Worm (Caenorhabditis elegans) whole organism, young adult: ENCODE data around the gene C33G3.5.

Source experiments
- B0019.2 ChIP-seq: fragments of 200-800 bp; sonication (Bioruptor generic); conservative IDR thresholded peaks from 2 replicates; pipeline ENCODE4 v1.3.6; 2022; ENCODE audit warnings: missing genetic modification reagents, missing genetic modification characterization, missing compliant biosample characterization
- C17E4.6 ChIP-seq: fragments of 200-800 bp; sonication (Bioruptor generic); IDR thresholded peaks from 2 replicates; pipeline ENCODE4 v1.3.6; 2022; ENCODE audit warnings: missing genetic modification reagents, missing genetic modification characterization, missing compliant biosample characterization
- F22D6.2 ChIP-seq: sonication (generic microtip); optimal IDR thresholded peaks from 2 replicates; lab custom pipeline; 2016; ENCODE audit warnings: mild to moderate bottlenecking, missing genetic modification characterization, missing compliant biosample characterization
- F33H1.4 ChIP-seq: fragments of 200-800 bp; sonication (Bioruptor generic); IDR thresholded peaks from 2 replicates; pipeline ENCODE4 v1.3.6; 2022; ENCODE audit warnings: missing genetic modification reagents, missing genetic modification characterization, missing compliant biosample characterization
- F52B5.7 ChIP-seq: sonication (generic microtip); optimal IDR thresholded peaks from 2 replicates; lab custom pipeline; 2016; ENCODE audit warnings: mild to moderate bottlenecking, missing genetic modification characterization, missing compliant biosample characterization
- F57A8.1 ChIP-seq: fragments of 200-800 bp; sonication (Bioruptor generic); optimal IDR thresholded peaks from 2 replicates; lab custom pipeline; 2018; ENCODE audit warnings: mild to moderate bottlenecking, missing genetic modification characterization, moderate library complexity, missing compliant biosample characterization
- F57C9.4 ChIP-seq: sonication (generic microtip); optimal IDR thresholded peaks from 2 replicates; lab custom pipeline; 2017; ENCODE audit warnings: mild to moderate bottlenecking, missing genetic modification characterization, missing compliant biosample characterization
- Y53F4B.3 ChIP-seq: fragments of 200-800 bp; sonication (Bioruptor generic); IDR thresholded peaks from 2 replicates; pipeline ENCODE4 v1.3.6; 2022; ENCODE audit warnings: missing genetic modification reagents, missing genetic modification characterization, missing compliant biosample characterization
- Y56A3A.18 ChIP-seq: fragments of 200-800 bp; sonication (Bioruptor generic); IDR thresholded peaks from 2 replicates; pipeline ENCODE4 v1.3.6; 2022; ENCODE audit warnings: missing genetic modification reagents, missing genetic modification characterization, missing compliant biosample characterization
- Y79H2A.3 ChIP-seq: fragments of 200-800 bp; sonication (Bioruptor generic); conservative IDR thresholded peaks from 2 replicates; pipeline ENCODE4 v1.3.6; 2022; ENCODE audit warnings: missing genetic modification reagents, missing genetic modification characterization, missing compliant biosample characterization
- akir-1 ChIP-seq: fragments of 200-800 bp; sonication (Bioruptor generic); optimal IDR thresholded peaks from 2 replicates; lab custom pipeline; 2018; ENCODE audit warnings: mild to moderate bottlenecking, missing genetic modification characterization, moderate library complexity, missing compliant biosample characterization
- aptf-3 ChIP-seq: fragments of 200-800 bp; sonication (Bioruptor generic); IDR thresholded peaks from 2 replicates; pipeline ENCODE4 v1.3.6; 2022; ENCODE audit warnings: missing genetic modification characterization, missing compliant biosample characterization
- atf-7 ChIP-seq: sonication (generic microtip); optimal IDR thresholded peaks from 2 replicates; lab custom pipeline; 2017; ENCODE audit warnings: mild to moderate bottlenecking, missing genetic modification characterization, missing compliant biosample characterization
- attf-3 ChIP-seq: fragments of 200-800 bp; sonication (Bioruptor generic); conservative IDR thresholded peaks from 2 replicates; pipeline ENCODE4 v1.3.6; 2022; ENCODE audit warnings: missing genetic modification reagents, missing genetic modification characterization, missing compliant biosample characterization
- attf-5 ChIP-seq: fragments of 200-800 bp; sonication (Bioruptor generic); optimal IDR thresholded peaks from 2 replicates; lab custom pipeline; 2018; ENCODE audit warnings: mild to moderate bottlenecking, missing genetic modification characterization, missing compliant biosample characterization
- bed-1 ChIP-seq: fragments of 200-800 bp; sonication (Bioruptor generic); IDR thresholded peaks from 2 replicates; pipeline ENCODE4 v1.3.6; 2022; ENCODE audit warnings: missing genetic modification reagents, missing genetic modification characterization, missing compliant biosample characterization
- bed-2 ChIP-seq: fragments of 200-800 bp; sonication (Bioruptor generic); IDR thresholded peaks from 2 replicates; pipeline ENCODE4 v1.3.6; 2022; ENCODE audit warnings: missing genetic modification reagents, missing genetic modification characterization, missing compliant biosample characterization
- ccch-3 ChIP-seq: fragments of 200-800 bp; sonication (Bioruptor generic); optimal IDR thresholded peaks from 2 replicates; lab custom pipeline; 2018; ENCODE audit warnings: mild to moderate bottlenecking, missing genetic modification characterization, missing compliant biosample characterization
- cebp-1 ChIP-seq, 2 experiments: fragments of 200-800 bp in 1 of 2; sonication (Bioruptor generic) in 1 of 2; sonication (generic microtip) in 1 of 2; IDR thresholded peaks in 1 of 2; optimal IDR thresholded peaks in 1 of 2; 2 replicates each; pipeline versions ENCODE4 v1.3.6 to Lab custom; 2017 to 2022; ENCODE audit warnings: missing compliant biosample characterization in 2 of 2, missing genetic modification characterization in 2 of 2, mild to moderate bottlenecking in 1 of 2, missing genetic modification reagents in 1 of 2, moderate library complexity in 1 of 2
- ceh-27 ChIP-seq: fragments of 200-800 bp; sonication (Bioruptor generic); optimal IDR thresholded peaks from 2 replicates; lab custom pipeline; 2018; ENCODE audit warnings: mild to moderate bottlenecking, missing genetic modification characterization, moderate library complexity, missing compliant biosample characterization
- ceh-79 ChIP-seq: sonication (generic microtip); optimal IDR thresholded peaks from 2 replicates; lab custom pipeline; 2017; ENCODE audit warnings: mild to moderate bottlenecking, missing genetic modification characterization, missing compliant biosample characterization
- egrh-3 ChIP-seq: fragments of 200-800 bp; sonication (Bioruptor generic); IDR thresholded peaks from 2 replicates; pipeline ENCODE4 v1.3.6; 2022; ENCODE audit warnings: missing genetic modification reagents, missing genetic modification characterization, missing compliant biosample characterization
- him-1 ChIP-seq: sonication (generic microtip); optimal IDR thresholded peaks from 2 replicates; lab custom pipeline; 2016; ENCODE audit warnings: missing genotype, missing genetic modification reagents, missing genetic modification characterization, missing compliant biosample characterization
- let-607 ChIP-seq, 2 experiments: fragments of 200-800 bp in 1 of 2; sonication (Bioruptor generic) in 1 of 2; sonication (generic microtip) in 1 of 2; optimal IDR thresholded peaks; 2 replicates each; lab custom pipeline; 2016 to 2018; ENCODE audit warnings: mild to moderate bottlenecking in 2 of 2, missing compliant biosample characterization in 2 of 2, missing genetic modification characterization in 2 of 2, moderate library complexity in 2 of 2, missing genotype in 1 of 2
- lin-35 ChIP-seq, 3 experiments: fragments of 150-350 bp in 2 of 3; sonication (generic microtip) in 1 of 3; optimal IDR thresholded peaks; 2 replicates each; lab custom pipeline; 2014 to 2018; ENCODE audit warnings: missing biosample characterization in 3 of 3, missing genetic modification characterization in 3 of 3, missing genetic modification reagents in 3 of 3
- lin-40 ChIP-seq: sonication (generic microtip); optimal IDR thresholded peaks from 2 replicates; lab custom pipeline; 2016; ENCODE audit warnings: missing genetic modification characterization, mild to moderate bottlenecking, missing compliant biosample characterization, missing genotype, missing genetic modification reagents
- lin-54 ChIP-seq: fragments of 200-800 bp; sonication (Bioruptor generic); optimal IDR thresholded peaks from 2 replicates; lab custom pipeline; 2018; ENCODE audit warnings: mild to moderate bottlenecking, missing genetic modification characterization, missing compliant biosample characterization
- lir-1 ChIP-seq: fragments of 200-800 bp; sonication (Bioruptor generic); conservative IDR thresholded peaks from 2 replicates; pipeline ENCODE4 v1.3.6; 2022; ENCODE audit warnings: missing genetic modification reagents, missing genetic modification characterization, missing compliant biosample characterization
- lsl-1 ChIP-seq: fragments of 200-800 bp; sonication (Bioruptor generic); optimal IDR thresholded peaks from 2 replicates; lab custom pipeline; 2018; ENCODE audit warnings: mild to moderate bottlenecking, missing genetic modification characterization, moderate library complexity, missing compliant biosample characterization
- madf-10 ChIP-seq: sonication (generic microtip); optimal IDR thresholded peaks from 2 replicates; lab custom pipeline; 2016; ENCODE audit warnings: mild to moderate bottlenecking, missing genetic modification characterization, missing compliant biosample characterization
- mcd-1 ChIP-seq: fragments of 200-800 bp; sonication (Bioruptor generic); IDR thresholded peaks from 2 replicates; pipeline ENCODE4 v1.3.6; 2022; ENCODE audit warnings: missing genetic modification reagents, missing genetic modification characterization, missing compliant biosample characterization
- nfya-2 ChIP-seq: fragments of 200-800 bp; sonication (Bioruptor generic); IDR thresholded peaks from 2 replicates; pipeline ENCODE4 v1.3.6; 2022; ENCODE audit warnings: missing genetic modification reagents, missing genetic modification characterization, missing compliant biosample characterization
- nhr-179 ChIP-seq: sonication (generic microtip); optimal IDR thresholded peaks from 2 replicates; lab custom pipeline; 2016; ENCODE audit warnings: mild to moderate bottlenecking, missing genetic modification characterization, missing compliant biosample characterization
- nhr-27 ChIP-seq: fragments of 200-800 bp; sonication (Bioruptor generic); optimal IDR thresholded peaks from 2 replicates; lab custom pipeline; 2018; ENCODE audit warnings: mild to moderate bottlenecking, missing genetic modification characterization, moderate library complexity, missing compliant biosample characterization
- snpc-3.4 ChIP-seq: sonication (generic microtip); optimal IDR thresholded peaks from 2 replicates; lab custom pipeline; 2017; ENCODE audit warnings: missing genetic modification characterization, mild to moderate bottlenecking, missing compliant biosample characterization, antibody characterized with exemption, moderate library complexity, missing genotype, missing genetic modification reagents
- somi-1 ChIP-seq: fragments of 200-800 bp; sonication (Bioruptor generic); optimal IDR thresholded peaks from 2 replicates; lab custom pipeline; 2018; ENCODE audit warnings: mild to moderate bottlenecking, missing genetic modification characterization, missing compliant biosample characterization
- tbp1 ChIP-seq: fragments of 200-800 bp; sonication (Bioruptor generic); optimal IDR thresholded peaks from 2 replicates; lab custom pipeline; 2018; ENCODE audit warnings: mild to moderate bottlenecking, missing genetic modification characterization, missing compliant biosample characterization
- xnd-1 ChIP-seq: sonication (generic microtip); optimal IDR thresholded peaks from 2 replicates; lab custom pipeline; 2016; ENCODE audit warnings: missing genotype, missing genetic modification reagents, missing genetic modification characterization, missing compliant biosample characterization
- zfh-2 ChIP-seq: fragments of 200-800 bp; sonication (Bioruptor generic); conservative IDR thresholded peaks from 2 replicates; pipeline ENCODE4 v1.3.6; 2022; ENCODE audit warnings: missing genetic modification reagents, missing genetic modification characterization, missing compliant biosample characterization
- zim-3 ChIP-seq: sonication (generic microtip); optimal IDR thresholded peaks from 2 replicates; lab custom pipeline; 2017; ENCODE audit warnings: mild to moderate bottlenecking, missing genetic modification characterization, moderate library complexity, missing compliant biosample characterization
- ztf-18 ChIP-seq: sonication (generic microtip); optimal IDR thresholded peaks from 2 replicates; lab custom pipeline; 2016; ENCODE audit warnings: missing genotype, mild to moderate bottlenecking, missing genetic modification characterization, missing compliant biosample characterization
- ztf-22 ChIP-seq: fragments of 200-800 bp; sonication (Bioruptor generic); optimal IDR thresholded peaks from 2 replicates; lab custom pipeline; 2018; ENCODE audit warnings: mild to moderate bottlenecking, missing genetic modification characterization, moderate library complexity, missing compliant biosample characterization
- ztf-26 ChIP-seq: sonication (generic microtip); optimal IDR thresholded peaks from 2 replicates; lab custom pipeline; 2017; ENCODE audit warnings: missing genetic modification characterization, missing compliant biosample characterization
- ztf-28 ChIP-seq: fragments of 200-800 bp; sonication (Bioruptor generic); IDR thresholded peaks from 2 replicates; pipeline ENCODE4 v1.3.6; 2022; ENCODE audit warnings: missing genetic modification reagents, missing genetic modification characterization, missing compliant biosample characterization
- ztf-6 ChIP-seq: fragments of 200-800 bp; sonication (Bioruptor generic); IDR thresholded peaks from 2 replicates; pipeline ENCODE4 v1.3.6; 2022; ENCODE audit warnings: missing genetic modification reagents, missing genetic modification characterization, missing compliant biosample characterization

C33G3.5 gene

ce11 chrX:14113347-14113746, 34.9 kb upstream of the C33G3.5 start, which contains the start of gene nhr-281:
Gene nhr-281 (minus strand): TSS chrX:14113447.
- TF ChIP-seq zim-3 (tag; lab: Kevin White, UChicago) (no peak), ceh-27 (GFP tag; lab: Kevin White, UChicago) (no peak), lir-1 (GFP tag; lab: Robert Waterston, UW) (no peak), aptf-3 (no peak), B0019.2 (GFP tag; lab: Robert Waterston, UW) (no peak), F33H1.4 (GFP tag; lab: Robert Waterston, UW) (no peak), ztf-6 (GFP tag; lab: Robert Waterston, UW) (no peak), ccch-3 (GFP tag; lab: Kevin White, UChicago) (no peak), bed-2 (no peak), nhr-27 (tag; lab: Kevin White, UChicago) (no peak), ztf-28 (no peak), cebp-1 (GFP tag; IDR thresholded peaks at IDR 0.05; lab: Robert Waterston, UW) (no peak), cebp-1 (tag; optimal IDR thresholded peaks at IDR 0.05; lab: Kevin White, UChicago) (no peak), him-1 (tag; lab: Kevin White, UChicago) (no peak), nhr-179 (no peak), F57A8.1 (no peak), F52B5.7 (no peak)

ce11 chrX:14108245-14108644, 29.8 kb upstream of the C33G3.5 start, which contains the start of gene F16B12.7:
Gene F16B12.7 (plus strand): TSS chrX:14108545.
- no peak for TF ChIP-seq xnd-1 (tag; lab: Kevin White, UChicago)
- no peak for TF ChIP-seq atf-7 (tag; lab: Kevin White, UChicago)
- no peak for TF ChIP-seq ztf-18

- no peak for TF ChIP-seq somi-1 (GFP tag; lab: Kevin White, UChicago)
- no peak for TF ChIP-seq F57C9.4 (tag; lab: Kevin White, UChicago)
- no peak for TF ChIP-seq snpc-3.4 (tag; lab: Kevin White, UChicago)
- TF ChIP-seq zim-3 (tag; lab: Kevin White, UChicago): no peak
- no peak for TF ChIP-seq C17E4.6 (GFP tag; lab: Robert Waterston, UW)
- TF ChIP-seq bed-1 (GFP tag; lab: Robert Waterston, UW): no peak
- no peak for TF ChIP-seq lsl-1
- TF ChIP-seq F22D6.2 (tag; lab: Kevin White, UChicago): no peak
- TF ChIP-seq akir-1 (GFP tag; lab: Kevin White, UChicago): no peak
- TF ChIP-seq nfya-2 (GFP tag; lab: Robert Waterston, UW): no peak
- TF ChIP-seq Y53F4B.3: no peak
- no peak for TF ChIP-seq F52B5.7
- no peak for TF ChIP-seq attf-3 (GFP tag; lab: Robert Waterston, UW)
Measured at ce11 chrX:14102474-14102873, 24.0 kb upstream of the C33G3.5 start.

- TF ChIP-seq ceh-79 (tag; lab: Kevin White, UChicago): no peak
- TF ChIP-seq lin-35 (GFP tag; optimal IDR thresholded peaks at IDR 0.05; lab: Kevin White, UChicago): peak in 1 of 3 experiments; percentile 39
- 0 out of 2 replicates have a peak, but pooled peaks have one; percentile 39 for TF ChIP-seq zfh-2 (GFP tag; lab: Robert Waterston, UW)
- TF ChIP-seq lin-40 (tag; lab: Kevin White, UChicago): peak; percentile 64
- no peak for TF ChIP-seq ztf-22
- TF ChIP-seq Y79H2A.3 (GFP tag; lab: Robert Waterston, UW): no peak
- TF ChIP-seq mcd-1 (GFP tag; lab: Robert Waterston, UW): peak; percentile 90
- TF ChIP-seq Y56A3A.18 (GFP tag; lab: Robert Waterston, UW): 0 out of 2 replicates have a peak, but pooled peaks have one; percentile 32
- peak; percentile 29; the same call in 1 of the 2 replicates for TF ChIP-seq egrh-3
- TF ChIP-seq madf-10 (tag; lab: Kevin White, UChicago): peak; percentile 31
- TF ChIP-seq attf-5 (GFP tag; lab: Kevin White, UChicago): peak; percentile 92
- TF ChIP-seq ztf-26 (tag; lab: Kevin White, UChicago): peak; percentile 16
- TF ChIP-seq let-607 (tag; optimal IDR thresholded peaks at IDR 0.05; lab: Kevin White, UChicago): peak in 1 of 2 experiments; percentile 5
- peak; percentile 71 for TF ChIP-seq ceh-27 (GFP tag; lab: Kevin White, UChicago)
- TF ChIP-seq tbp1 (GFP tag; lab: Kevin White, UChicago): peak; percentile 38
- TF ChIP-seq lin-54 (GFP tag; lab: Kevin White, UChicago): peak; percentile 28
Measured at ce11 chrX:14101986-14102385, 23.5 kb upstream of the C33G3.5 start, which contains the start of gene F16B12.6. Gene F16B12.6 (plus strand): TSS chrX:14102316.
